Worm (Caenorhabditis elegans) whole organism, L4 larva: Measurements from ENCODE around the gene dhps-1.
A peak's percentile ranks its signal among the peaks of the same experiment; 100 is the strongest.

Experiments
- F10B5.3 ChIP-seq: sonication (generic microtip); optimal IDR thresholded peaks from 2 replicates; lab custom pipeline; 2016; ENCODE audit warnings: mild to moderate bottlenecking, missing genetic modification characterization, missing compliant biosample characterization
- F37D6.2 ChIP-seq: sonication (generic microtip); optimal IDR thresholded peaks from 2 replicates; lab custom pipeline; 2016; ENCODE audit warnings: mild to moderate bottlenecking, missing genetic modification characterization, missing compliant biosample characterization
- F49E8.2 ChIP-seq: sonication (generic microtip); optimal IDR thresholded peaks from 2 replicates; lab custom pipeline; 2016; ENCODE audit warnings: missing compliant biosample characterization, mild to moderate bottlenecking, missing genetic modification characterization, borderline replicate concordance
- Y105C5A.15 ChIP-seq: fragments of 200-800 bp; sonication (Bioruptor generic); IDR thresholded peaks from 2 replicates; pipeline ENCODE4 v1.3.6; 2022; ENCODE audit warnings: missing genetic modification characterization, missing compliant biosample characterization
- Y75B8A.6 ChIP-seq: fragments of 200-800 bp; sonication (Bioruptor generic); IDR thresholded peaks from 2 replicates; pipeline ENCODE4 v1.3.6; 2022; ENCODE audit warnings: missing genetic modification reagents, missing genetic modification characterization, missing compliant biosample characterization
- aha-1 ChIP-seq: fragments of 150-350 bp; peaks from one replicate; lab custom pipeline; 2014; ENCODE audit warnings: missing biosample characterization, missing genetic modification characterization
- ama-1 ChIP-seq: fragments of 150-350 bp; optimal IDR thresholded peaks from 2 replicates; lab custom pipeline; 2014; ENCODE audit warnings: inconsistent platforms, mixed read lengths
- attf-4 ChIP-seq: sonication (generic microtip); optimal IDR thresholded peaks from 3 replicates; lab custom pipeline; 2017; ENCODE audit warnings: missing biosample characterization, missing genetic modification characterization
- ceh-28 ChIP-seq: fragments of 150-350 bp; optimal IDR thresholded peaks from 2 replicates; lab custom pipeline; 2014; ENCODE audit warnings: missing biosample characterization, missing genetic modification reagents, missing genetic modification characterization
- ceh-62 ChIP-seq: sonication (generic microtip); optimal IDR thresholded peaks from 2 replicates; lab custom pipeline; 2017; ENCODE audit warnings: missing biosample characterization, missing genetic modification characterization
- ces-1 ChIP-seq: fragments of 150-350 bp; sonication (generic microtip); optimal IDR thresholded peaks from 4 replicates; lab custom pipeline; 2014; ENCODE audit warnings: missing biosample characterization, missing genetic modification reagents, missing genetic modification characterization
- daf-12 ChIP-seq: fragments of 150-350 bp; optimal IDR thresholded peaks from 2 replicates; lab custom pipeline; 2014; ENCODE audit warnings: missing biosample characterization, missing genetic modification reagents, missing genetic modification characterization
- dmd-8 ChIP-seq: fragments of 200-800 bp; sonication (Bioruptor generic); IDR thresholded peaks from 2 replicates; pipeline ENCODE4 v1.3.6; 2022; ENCODE audit warnings: missing genetic modification characterization, missing compliant biosample characterization
- dmd-9 ChIP-seq: fragments of 200-800 bp; sonication (Bioruptor generic); IDR thresholded peaks from 2 replicates; pipeline ENCODE4 v1.3.6; 2022; ENCODE audit warnings: missing genetic modification reagents, missing genetic modification characterization, missing compliant biosample characterization
- dpl-1 ChIP-seq: fragments of 150-350 bp; optimal IDR thresholded peaks from 2 replicates; lab custom pipeline; 2014; ENCODE audit warnings: missing biosample characterization, missing genetic modification reagents, missing genetic modification characterization
- duxl-1 ChIP-seq: sonication (generic microtip); optimal IDR thresholded peaks from 2 replicates; lab custom pipeline; 2016; ENCODE audit warnings: mild to moderate bottlenecking, missing genetic modification characterization, moderate library complexity, missing compliant biosample characterization; ENCODE audit not compliant: poor library complexity
- dve-1 ChIP-seq: sonication (generic microtip); optimal IDR thresholded peaks from 2 replicates; lab custom pipeline; 2017; ENCODE audit warnings: antibody characterized with exemption, mild to moderate bottlenecking, missing genetic modification characterization, missing compliant biosample characterization; ENCODE audit not compliant: insufficient read depth
- egl-27 ChIP-seq: sonication (generic microtip); optimal IDR thresholded peaks from 3 replicates; lab custom pipeline; 2017; ENCODE audit warnings: missing biosample characterization, missing genetic modification reagents, missing genetic modification characterization
- hif-1 ChIP-seq, 2 experiments: sonication (generic microtip); optimal IDR thresholded peaks; 2 replicates each; lab custom pipeline; 2016 to 2017; ENCODE audit warnings: missing compliant biosample characterization in 2 of 2, missing genetic modification characterization in 2 of 2, missing genetic modification reagents in 2 of 2, missing genotype in 2 of 2, mild to moderate bottlenecking in 1 of 2
- hlh-11 ChIP-seq: fragments of 200-800 bp; sonication (Bioruptor generic); optimal IDR thresholded peaks from 2 replicates; lab custom pipeline; 2018; ENCODE audit warnings: mild to moderate bottlenecking, missing genetic modification characterization, missing compliant biosample characterization
- hmg-1.1 ChIP-seq: fragments of 200-800 bp; sonication (Bioruptor generic); IDR thresholded peaks from 2 replicates; pipeline ENCODE4 v1.3.6; 2022; ENCODE audit warnings: missing genetic modification reagents, missing genetic modification characterization, missing compliant biosample characterization
- jun-1 ChIP-seq: fragments of 150-350 bp; optimal IDR thresholded peaks from 2 replicates; lab custom pipeline; 2014; ENCODE audit warnings: missing biosample characterization, missing genetic modification reagents, missing genetic modification characterization
- lim-7 ChIP-seq: fragments of 200-800 bp; sonication (Bioruptor generic); IDR thresholded peaks from 2 replicates; pipeline ENCODE4 v1.3.6; 2022; ENCODE audit warnings: missing genetic modification characterization, missing compliant biosample characterization
- lin-1 ChIP-seq: fragments of 200-800 bp; sonication (Bioruptor generic); IDR thresholded peaks from 2 replicates; pipeline ENCODE4 v1.3.6; 2022; ENCODE audit warnings: missing genetic modification reagents, missing genetic modification characterization, missing compliant biosample characterization
- lin-39 ChIP-seq: fragments of 150-350 bp; optimal IDR thresholded peaks from 2 replicates; lab custom pipeline; 2014; ENCODE audit warnings: missing biosample characterization, missing genetic modification reagents, missing genetic modification characterization
- lsy-2 ChIP-seq, 2 experiments: fragments of 150-350 bp in 1 of 2; sonication (generic microtip) in 1 of 2; optimal IDR thresholded peaks; 2 replicates each; lab custom pipeline; 2014 to 2017; ENCODE audit warnings: missing biosample characterization in 2 of 2, missing genetic modification characterization in 2 of 2
- madf-9 ChIP-seq: fragments of 200-800 bp; sonication (Bioruptor generic); conservative IDR thresholded peaks from 2 replicates; pipeline ENCODE4 v1.3.6; 2022; ENCODE audit warnings: missing genetic modification reagents, missing genetic modification characterization, missing compliant biosample characterization
- mdl-1 ChIP-seq, 2 experiments: fragments of 150-350 bp in 1 of 2; sonication (generic microtip) in 1 of 2; optimal IDR thresholded peaks; 2 replicates each; lab custom pipeline; 2014 to 2017; ENCODE audit warnings: missing biosample characterization in 2 of 2, missing genetic modification characterization in 2 of 2
- mep-1 ChIP-seq: fragments of 150-350 bp; sonication (generic microtip); optimal IDR thresholded peaks from 3 replicates; lab custom pipeline; 2014; ENCODE audit warnings: missing biosample characterization, missing genetic modification characterization
- mxl-3 ChIP-seq: fragments of 200-800 bp; sonication (Bioruptor generic); optimal IDR thresholded peaks from 2 replicates; lab custom pipeline; 2018; ENCODE audit warnings: mild to moderate bottlenecking, missing genetic modification characterization, missing compliant biosample characterization
- nhr-10 ChIP-seq: fragments of 150-350 bp; optimal IDR thresholded peaks from 2 replicates; lab custom pipeline; 2014; ENCODE audit warnings: missing biosample characterization, missing genetic modification characterization
- nhr-102 ChIP-seq: sonication (generic microtip); optimal IDR thresholded peaks from 2 replicates; lab custom pipeline; 2016; ENCODE audit warnings: mild to moderate bottlenecking, missing genetic modification characterization, moderate library complexity, missing compliant biosample characterization
- nhr-11 ChIP-seq: fragments of 150-350 bp; optimal IDR thresholded peaks from 2 replicates; lab custom pipeline; 2014; ENCODE audit warnings: missing biosample characterization, missing genetic modification characterization
- nhr-111 ChIP-seq: fragments of 200-800 bp; sonication (Bioruptor generic); optimal IDR thresholded peaks from 2 replicates; lab custom pipeline; 2018; ENCODE audit warnings: mild to moderate bottlenecking, missing genetic modification characterization, missing compliant biosample characterization
- nhr-237 ChIP-seq: sonication (generic microtip); optimal IDR thresholded peaks from 2 replicates; lab custom pipeline; 2017; ENCODE audit warnings: missing biosample characterization, missing genetic modification characterization
- nhr-6 ChIP-seq: fragments of 150-350 bp; optimal IDR thresholded peaks from 2 replicates; lab custom pipeline; 2014; ENCODE audit warnings: missing biosample characterization, missing genetic modification characterization
- nhr-77 ChIP-seq: fragments of 150-350 bp; optimal IDR thresholded peaks from 2 replicates; lab custom pipeline; 2014; ENCODE audit warnings: missing biosample characterization, missing genetic modification characterization
- php-3 ChIP-seq: fragments of 200-800 bp; sonication (Bioruptor generic); IDR thresholded peaks from 2 replicates; pipeline ENCODE4 v1.3.6; 2022; ENCODE audit warnings: missing genetic modification reagents, missing genetic modification characterization, missing compliant biosample characterization
- skn-1 ChIP-seq: fragments of 150-350 bp; optimal IDR thresholded peaks from 2 replicates; lab custom pipeline; 2014; ENCODE audit warnings: missing biosample characterization, missing genetic modification characterization
- snpc-1.2 ChIP-seq: fragments of 200-800 bp; sonication (Bioruptor generic); IDR thresholded peaks from 2 replicates; pipeline ENCODE4 v1.3.6; 2022; ENCODE audit warnings: missing genetic modification reagents, missing genetic modification characterization, missing compliant biosample characterization
- snpc-4 ChIP-seq: fragments of 150-350 bp; optimal IDR thresholded peaks from 2 replicates; lab custom pipeline; 2014; ENCODE audit warnings: missing biosample characterization, missing genetic modification characterization
- spr-1 ChIP-seq: sonication (generic microtip); optimal IDR thresholded peaks from 2 replicates; lab custom pipeline; 2016; ENCODE audit warnings: mild to moderate bottlenecking, missing genetic modification characterization, missing compliant biosample characterization
- tag-97 ChIP-seq: fragments of 200-800 bp; sonication (Bioruptor generic); IDR thresholded peaks from 2 replicates; pipeline ENCODE4 v1.3.6; 2022; ENCODE audit warnings: missing genetic modification characterization, missing compliant biosample characterization
- tra-1 ChIP-seq: fragments of 200-800 bp; sonication (Bioruptor generic); IDR thresholded peaks from 2 replicates; pipeline ENCODE4 v1.3.6; 2022; ENCODE audit warnings: missing genetic modification reagents, missing genetic modification characterization, missing compliant biosample characterization
- unc-39 ChIP-seq: sonication (generic microtip); optimal IDR thresholded peaks from 2 replicates; lab custom pipeline; 2017; ENCODE audit warnings: missing biosample characterization, missing genetic modification characterization
- vab-7 ChIP-seq: fragments of 200-800 bp; sonication (Bioruptor generic); IDR thresholded peaks from 2 replicates; pipeline ENCODE4 v1.3.6; 2022; ENCODE audit warnings: missing genetic modification reagents, missing genetic modification characterization, missing compliant biosample characterization
- zfp-2 ChIP-seq: sonication (generic microtip); optimal IDR thresholded peaks from 2 replicates; lab custom pipeline; 2016; ENCODE audit warnings: mild to moderate bottlenecking, missing genetic modification characterization, missing compliant biosample characterization
- zfp-3 ChIP-seq: fragments of 200-800 bp; sonication (Bioruptor generic); conservative IDR thresholded peaks from 2 replicates; pipeline ENCODE4 v1.3.6; 2022; ENCODE audit warnings: missing genetic modification reagents, missing genetic modification characterization, missing compliant biosample characterization
- zip-11 ChIP-seq: fragments of 200-800 bp; sonication (Bioruptor generic); IDR thresholded peaks from 2 replicates; pipeline ENCODE4 v1.3.6; 2022; ENCODE audit warnings: missing genetic modification characterization, missing compliant biosample characterization
- zip-2 ChIP-seq: fragments of 150-350 bp; optimal IDR thresholded peaks from 2 replicates; lab custom pipeline; 2014; ENCODE audit warnings: missing biosample characterization, missing genetic modification characterization
- ztf-7 ChIP-seq: fragments of 150-350 bp; optimal IDR thresholded peaks from 2 replicates; lab custom pipeline; 2014; ENCODE audit warnings: missing biosample characterization, missing genetic modification characterization

Gene dhps-1

ce11 chrII:11958793-11959574 is 33.8 kb upstream of the dhps-1 start (continued):
- no peak for TF ChIP-seq ceh-28 (tag; lab: Kevin White, UChicago)
- no peak for TF ChIP-seq dmd-8
- peak; percentile 4 for TF ChIP-seq spr-1 (tag; lab: Kevin White, UChicago)
- TF ChIP-seq hmg-1.1 (GFP tag; lab: Robert Waterston, UW), result peak; percentile 76
- TF ChIP-seq Y105C5A.15 (GFP tag; lab: Robert Waterston, UW), result no peak
- TF ChIP-seq nhr-237 (tag; lab: Kevin White, UChicago), result no peak
- no peak for TF ChIP-seq F49E8.2 (tag; lab: Kevin White, UChicago)
- TF ChIP-seq Y75B8A.6 (GFP tag; lab: Robert Waterston, UW), result no peak
- peak; percentile 39 for TF ChIP-seq dve-1
- peak in 1 of 2 experiments; percentile 53 for TF ChIP-seq lsy-2 (tag; optimal IDR thresholded peaks at IDR 0.05; lab: Kevin White, UChicago)
- TF ChIP-seq lin-1, result no peak
- TF ChIP-seq lim-7 (GFP tag; lab: Robert Waterston, UW), result no peak
- TF ChIP-seq tag-97 (GFP tag; lab: Robert Waterston, UW), result no peak
- TF ChIP-seq duxl-1 (tag; lab: Kevin White, UChicago), result no peak
- TF ChIP-seq nhr-102, result no peak
- TF ChIP-seq daf-12 (tag; lab: Kevin White, UChicago), result no peak
- no peak for TF ChIP-seq zip-2 (tag; lab: Kevin White, UChicago)
- no peak for TF ChIP-seq nhr-10
- no peak for TF ChIP-seq ceh-62 (tag; lab: Kevin White, UChicago)
- TF ChIP-seq snpc-1.2 (GFP tag; lab: Robert Waterston, UW), result peak; percentile 66; the same call in 1 of the 2 replicates
- no peak for TF ChIP-seq attf-4
- TF ChIP-seq nhr-11 (tag; lab: Kevin White, UChicago), result no peak
- TF ChIP-seq vab-7 (GFP tag; lab: Robert Waterston, UW), result 0 out of 2 replicates have a peak, but pooled peaks have one; percentile 47
- TF ChIP-seq F37D6.2 (tag; lab: Kevin White, UChicago), result no peak
- TF ChIP-seq skn-1 (tag; lab: Kevin White, UChicago), result no peak
- no peak for TF ChIP-seq jun-1 (tag; lab: Kevin White, UChicago)
- TF ChIP-seq mxl-3 (GFP tag; lab: Kevin White, UChicago), result no peak
- TF ChIP-seq snpc-4, result no peak
- TF ChIP-seq php-3 (GFP tag; lab: Robert Waterston, UW), result peak; percentile 46; the same call in 1 of the 2 replicates
- TF ChIP-seq ztf-7 (tag; lab: Kevin White, UChicago), result no peak
- TF ChIP-seq nhr-6 (tag; lab: Kevin White, UChicago), result no peak
- no peak for TF ChIP-seq lin-39 (tag; lab: Kevin White, UChicago)
- TF ChIP-seq nhr-111 (GFP tag; lab: Kevin White, UChicago), result no peak
- TF ChIP-seq mep-1 (tag; lab: Kevin White, UChicago), result peak; percentile 68
- 0 out of 2 replicates have a peak, but pooled peaks have one; percentile 48 for TF ChIP-seq madf-9 (GFP tag; lab: Robert Waterston, UW)
- no peak for TF ChIP-seq ama-1
- TF ChIP-seq ces-1 (GFP tag; lab: Kevin White, UChicago), result no peak
- TF ChIP-seq zfp-3 (GFP tag; lab: Robert Waterston, UW), result no peak
- TF ChIP-seq dmd-9 (GFP tag; lab: Robert Waterston, UW), result no peak
- peak; percentile 33 for TF ChIP-seq dpl-1
- TF ChIP-seq F10B5.3 (tag; lab: Kevin White, UChicago), result no peak
- peak; percentile 73 for TF ChIP-seq aha-1 (tag; lab: Kevin White, UChicago)
- no peak for TF ChIP-seq nhr-77 (tag; lab: Kevin White, UChicago)
- no peak for TF ChIP-seq zfp-2 (tag; lab: Kevin White, UChicago)
- TF ChIP-seq tra-1 (GFP tag; lab: Robert Waterston, UW), result no peak
- no peak for TF ChIP-seq egl-27 (tag; lab: Kevin White, UChicago)
- peak; percentile 63 for TF ChIP-seq hlh-11
- TF ChIP-seq zip-11, result no peak
- no peak for TF ChIP-seq unc-39 (tag; lab: Kevin White, UChicago)
- TF ChIP-seq hif-1 (tag; optimal IDR thresholded peaks at IDR 0.05; lab: Kevin White, UChicago), result peak in 1 of 2 experiments; percentile 42
- TF ChIP-seq mdl-1 (tag; optimal IDR thresholded peaks at IDR 0.05; lab: Kevin White, UChicago), result no peak
